Fruit fly (Drosophila melanogaster) whole organism, adult: ENCODE measurements around the gene Irp-1B.

Source experiments
- CG11617 ChIP-seq: fragments of 200-800 bp; sonication (Bioruptor generic); optimal IDR thresholded peaks from 2 replicates; lab custom pipeline; 2017; ENCODE audit warnings: mild to moderate bottlenecking, missing biosample characterization, missing genetic modification reagents, missing genetic modification characterization
- CG12768 ChIP-seq: fragments of 200-800 bp; sonication (Bioruptor generic); optimal IDR thresholded peaks from 2 replicates; lab custom pipeline; 2017; ENCODE audit warnings: missing biosample characterization, missing genetic modification characterization, mild to moderate bottlenecking, moderate library complexity, missing genetic modification reagents
- CG33017 ChIP-seq: fragments of 200-800 bp; sonication (Bioruptor generic); optimal IDR thresholded peaks from 2 replicates; lab custom pipeline; 2018; ENCODE audit warnings: missing biosample characterization, mild to moderate bottlenecking, missing genetic modification characterization, moderate library complexity
- Clk ChIP-seq: fragments of 200-800 bp; sonication (Bioruptor generic); optimal IDR thresholded peaks from 2 replicates; lab custom pipeline; 2017; ENCODE audit warnings: missing biosample characterization, missing genetic modification characterization
- Crg-1 ChIP-seq: fragments of 200-800 bp; sonication (Bioruptor generic); optimal IDR thresholded peaks from 2 replicates; lab custom pipeline; 2016; ENCODE audit warnings: missing biosample characterization, missing genetic modification characterization
- Hr96 ChIP-seq: fragments of 200-800 bp; sonication (Bioruptor generic); optimal IDR thresholded peaks from 2 replicates; lab custom pipeline; 2016; ENCODE audit warnings: missing biosample characterization, missing genetic modification characterization
- bab1 ChIP-seq: fragments of 200-800 bp; sonication (Bioruptor generic); optimal IDR thresholded peaks from 3 replicates; lab custom pipeline; 2019; ENCODE audit warnings: missing biosample characterization, mild to moderate bottlenecking, missing genetic modification characterization, moderate library complexity
- cic ChIP-seq: fragments of 200-800 bp; sonication (Bioruptor generic); optimal IDR thresholded peaks from 2 replicates; lab custom pipeline; 2017; ENCODE audit warnings: missing biosample characterization, mild to moderate bottlenecking, missing genetic modification characterization, moderate library complexity
- kay ChIP-seq: fragments of 200-800 bp; sonication (Bioruptor generic); peaks from one replicate; lab custom pipeline; 2016; ENCODE audit warnings: missing biosample characterization, missing genetic modification characterization, borderline replicate concordance
- ovo ChIP-seq: fragments of 200-800 bp; sonication (Bioruptor generic); optimal IDR thresholded peaks from 2 replicates; lab custom pipeline; 2016; ENCODE audit warnings: missing biosample characterization, missing genetic modification characterization
- tj ChIP-seq: fragments of 200-800 bp; sonication (Bioruptor generic); optimal IDR thresholded peaks from 3 replicates; lab custom pipeline; 2017; ENCODE audit warnings: missing biosample characterization, mild to moderate bottlenecking, missing genetic modification characterization, moderate library complexity
- toe ChIP-seq: fragments of 200-800 bp; sonication (Bioruptor generic); optimal IDR thresholded peaks from 2 replicates; lab custom pipeline; 2016; ENCODE audit warnings: missing biosample characterization, missing genetic modification characterization

- no peak for TF ChIP-seq cic (GFP tag; lab: Kevin White, UChicago)
- TF ChIP-seq toe = no peak
- TF ChIP-seq tj (GFP tag; lab: Kevin White, UChicago) = no peak
- no peak for TF ChIP-seq bab1 (GFP tag; lab: Kevin White, UChicago)
- TF ChIP-seq Crg-1 = no peak
- TF ChIP-seq CG33017 (tag; lab: Kevin White, UChicago) = no peak
- no peak for TF ChIP-seq Hr96 (GFP tag; lab: Kevin White, UChicago)
- no peak for TF ChIP-seq Clk (GFP tag; lab: Kevin White, UChicago)
- no peak for TF ChIP-seq CG12768 (GFP tag; lab: Kevin White, UChicago)
- no peak for TF ChIP-seq ovo (GFP tag; lab: Kevin White, UChicago)
- TF ChIP-seq kay (GFP tag; lab: Kevin White, UChicago) = no peak
- TF ChIP-seq CG11617 (GFP tag; lab: Kevin White, UChicago) = no peak
These were observed 8.5 kb upstream of the Irp-1B start for dm6 chr3R:10421167-10421566.
